Fruit fly (Drosophila melanogaster) whole organism, adult: ENCODE measurements around the gene CG3999.

Source experiments
- CG11617 ChIP-seq: fragments of 200-800 bp; sonication (Bioruptor generic); optimal IDR thresholded peaks from 2 replicates; lab custom pipeline; 2017; ENCODE audit warnings: mild to moderate bottlenecking, missing biosample characterization, missing genetic modification reagents, missing genetic modification characterization
- CG12768 ChIP-seq: fragments of 200-800 bp; sonication (Bioruptor generic); optimal IDR thresholded peaks from 2 replicates; lab custom pipeline; 2017; ENCODE audit warnings: missing biosample characterization, missing genetic modification characterization, mild to moderate bottlenecking, moderate library complexity, missing genetic modification reagents
- CG14711 ChIP-seq: fragments of 200-800 bp; sonication (Bioruptor generic); optimal IDR thresholded peaks from 2 replicates; lab custom pipeline; 2018; ENCODE audit warnings: missing biosample characterization, mild to moderate bottlenecking, missing genetic modification characterization, moderate library complexity
- CG1620 ChIP-seq: fragments of 200-800 bp; sonication (Bioruptor generic); optimal IDR thresholded peaks from 2 replicates; lab custom pipeline; 2016; ENCODE audit warnings: missing biosample characterization, missing genetic modification characterization
- CG33017 ChIP-seq: fragments of 200-800 bp; sonication (Bioruptor generic); optimal IDR thresholded peaks from 2 replicates; lab custom pipeline; 2018; ENCODE audit warnings: missing biosample characterization, mild to moderate bottlenecking, missing genetic modification characterization, moderate library complexity
- CG5204 ChIP-seq: fragments of 200-800 bp; sonication (Bioruptor generic); optimal IDR thresholded peaks from 2 replicates; lab custom pipeline; 2016; ENCODE audit warnings: missing biosample characterization, missing genetic modification characterization
- CG7045 ChIP-seq: fragments of 200-800 bp; sonication (Bioruptor generic); optimal IDR thresholded peaks from 2 replicates; lab custom pipeline; 2017; ENCODE audit warnings: missing biosample characterization, mild to moderate bottlenecking, missing genetic modification characterization
- CG7101 ChIP-seq: fragments of 200-800 bp; sonication (Bioruptor generic); optimal IDR thresholded peaks from 2 replicates; lab custom pipeline; 2018; ENCODE audit warnings: missing biosample characterization, mild to moderate bottlenecking, missing genetic modification characterization, moderate library complexity
- Clk ChIP-seq: fragments of 200-800 bp; sonication (Bioruptor generic); optimal IDR thresholded peaks from 2 replicates; lab custom pipeline; 2017; ENCODE audit warnings: missing biosample characterization, missing genetic modification characterization
- Crg-1 ChIP-seq: fragments of 200-800 bp; sonication (Bioruptor generic); optimal IDR thresholded peaks from 2 replicates; lab custom pipeline; 2016; ENCODE audit warnings: missing biosample characterization, missing genetic modification characterization
- Hr96 ChIP-seq: fragments of 200-800 bp; sonication (Bioruptor generic); optimal IDR thresholded peaks from 2 replicates; lab custom pipeline; 2016; ENCODE audit warnings: missing biosample characterization, missing genetic modification characterization
- Mnt ChIP-seq: fragments of 200-800 bp; sonication (Bioruptor generic); optimal IDR thresholded peaks from 2 replicates; lab custom pipeline; 2016; ENCODE audit warnings: missing biosample characterization, mild to moderate bottlenecking, missing genetic modification characterization
- bab1 ChIP-seq: fragments of 200-800 bp; sonication (Bioruptor generic); optimal IDR thresholded peaks from 3 replicates; lab custom pipeline; 2019; ENCODE audit warnings: missing biosample characterization, mild to moderate bottlenecking, missing genetic modification characterization, moderate library complexity
- cic ChIP-seq: fragments of 200-800 bp; sonication (Bioruptor generic); optimal IDR thresholded peaks from 2 replicates; lab custom pipeline; 2017; ENCODE audit warnings: missing biosample characterization, mild to moderate bottlenecking, missing genetic modification characterization, moderate library complexity
- cnc ChIP-seq, 2 experiments: fragments of >200 bp; optimal IDR thresholded peaks; 2 replicates each; lab custom pipeline; 2017
- kay ChIP-seq: fragments of 200-800 bp; sonication (Bioruptor generic); peaks from one replicate; lab custom pipeline; 2016; ENCODE audit warnings: missing biosample characterization, missing genetic modification characterization, borderline replicate concordance
- ovo ChIP-seq: fragments of 200-800 bp; sonication (Bioruptor generic); optimal IDR thresholded peaks from 2 replicates; lab custom pipeline; 2016; ENCODE audit warnings: missing biosample characterization, missing genetic modification characterization
- pad ChIP-seq: fragments of 200-800 bp; sonication (Bioruptor generic); optimal IDR thresholded peaks from 3 replicates; lab custom pipeline; 2017; ENCODE audit warnings: missing biosample characterization, missing genetic modification characterization, mild to moderate bottlenecking, moderate library complexity, missing genetic modification reagents
- tj ChIP-seq: fragments of 200-800 bp; sonication (Bioruptor generic); optimal IDR thresholded peaks from 3 replicates; lab custom pipeline; 2017; ENCODE audit warnings: missing biosample characterization, mild to moderate bottlenecking, missing genetic modification characterization, moderate library complexity
- toe ChIP-seq: fragments of 200-800 bp; sonication (Bioruptor generic); optimal IDR thresholded peaks from 2 replicates; lab custom pipeline; 2016; ENCODE audit warnings: missing biosample characterization, missing genetic modification characterization

Gene CG3999

dm6 chr3R:10269921-10270431, 18.7 kb downstream of the CG3999 start:
- no peak for TF ChIP-seq CG14711 (tag; lab: Kevin White, UChicago)
- no peak for TF ChIP-seq Mnt
- TF ChIP-seq Hr96: no peak
- no peak for TF ChIP-seq cic (GFP tag; lab: Kevin White, UChicago)
- no peak for TF ChIP-seq bab1 (GFP tag; lab: Kevin White, UChicago)
- TF ChIP-seq cnc (optimal IDR thresholded peaks at IDR 0.05; lab: Kevin White, UChicago): no peak
- no peak for TF ChIP-seq CG33017

- TF ChIP-seq kay (GFP tag; lab: Kevin White, UChicago): no peak
- no peak for TF ChIP-seq cic (GFP tag; lab: Kevin White, UChicago)
- no peak for TF ChIP-seq Mnt
- TF ChIP-seq pad (GFP tag; lab: Kevin White, UChicago): no peak
- TF ChIP-seq ovo: no peak
These were observed 21.4 kb downstream of the CG3999 start for dm6 chr3R:10272695-10273094.

- no peak for TF ChIP-seq Clk
These were observed 23.0 kb downstream of the CG3999 start for dm6 chr3R:10274306-10274705.

- TF ChIP-seq CG12768 (GFP tag; lab: Kevin White, UChicago): no peak
- no peak for TF ChIP-seq Hr96
- no peak for TF ChIP-seq cnc (optimal IDR thresholded peaks at IDR 0.05; lab: Kevin White, UChicago)
- TF ChIP-seq CG5204: no peak
- no peak for TF ChIP-seq toe (GFP tag; lab: Kevin White, UChicago)
- TF ChIP-seq ovo: no peak
- no peak for TF ChIP-seq CG7045 (GFP tag; lab: Kevin White, UChicago)
- TF ChIP-seq Clk: no peak
- no peak for TF ChIP-seq pad (GFP tag; lab: Kevin White, UChicago)
- TF ChIP-seq kay (GFP tag; lab: Kevin White, UChicago): no peak
- no peak for TF ChIP-seq cic (GFP tag; lab: Kevin White, UChicago)
- no peak for TF ChIP-seq CG33017
- no peak for TF ChIP-seq Crg-1
- no peak for TF ChIP-seq CG14711 (tag; lab: Kevin White, UChicago)
- TF ChIP-seq Mnt: no peak
- TF ChIP-seq CG1620 (GFP tag; lab: Kevin White, UChicago): no peak
- TF ChIP-seq CG7101 (tag; lab: Kevin White, UChicago): no peak
These were observed 23.5 kb downstream of the CG3999 start for dm6 chr3R:10274829-10275228.

- no peak for TF ChIP-seq Crg-1
- TF ChIP-seq CG7101 (tag; lab: Kevin White, UChicago): no peak
- no peak for TF ChIP-seq Mnt
- no peak for TF ChIP-seq CG1620 (GFP tag; lab: Kevin White, UChicago)
- no peak for TF ChIP-seq CG12768 (GFP tag; lab: Kevin White, UChicago)
- TF ChIP-seq cnc (optimal IDR thresholded peaks at IDR 0.05; lab: Kevin White, UChicago): no peak
- no peak for TF ChIP-seq kay (GFP tag; lab: Kevin White, UChicago)
- TF ChIP-seq Clk: no peak
- TF ChIP-seq CG7045 (GFP tag; lab: Kevin White, UChicago): no peak
- TF ChIP-seq CG14711 (tag; lab: Kevin White, UChicago): no peak
- TF ChIP-seq bab1 (GFP tag; lab: Kevin White, UChicago): no peak
- no peak for TF ChIP-seq CG33017
- no peak for TF ChIP-seq pad (GFP tag; lab: Kevin White, UChicago)
- TF ChIP-seq ovo: no peak
These were observed 24.7 kb downstream of the CG3999 start for dm6 chr3R:10276002-10276401.

- TF ChIP-seq Crg-1 (no peak), CG14711 (tag; lab: Kevin White, UChicago) (no peak), cnc (optimal IDR thresholded peaks at IDR 0.05; lab: Kevin White, UChicago) (no peak), cic (GFP tag; lab: Kevin White, UChicago) (no peak), tj (GFP tag; lab: Kevin White, UChicago) (peak; percentile 2), CG12768 (GFP tag; lab: Kevin White, UChicago) (no peak), Clk (no peak), CG33017 (no peak), kay (GFP tag; lab: Kevin White, UChicago) (peak; percentile 5), toe (GFP tag; lab: Kevin White, UChicago) (no peak), CG11617 (no peak)
These were observed 30.8 kb downstream of the CG3999 start for dm6 chr3R:10282077-10282476.

dm6 chr3R:10283114-10283513, 31.8 kb downstream of the CG3999 start:
- TF ChIP-seq CG7101 (tag; lab: Kevin White, UChicago) (no peak), pad (GFP tag; lab: Kevin White, UChicago) (no peak), CG14711 (tag; lab: Kevin White, UChicago) (no peak), CG1620 (GFP tag; lab: Kevin White, UChicago) (no peak), Mnt (no peak), CG11617 (no peak), kay (GFP tag; lab: Kevin White, UChicago) (no peak)

- no peak for TF ChIP-seq ovo
- TF ChIP-seq kay (GFP tag; lab: Kevin White, UChicago): peak; percentile 1
These were observed 32.9 kb downstream of the CG3999 start for dm6 chr3R:10284169-10284568.
